Worm (Caenorhabditis elegans) whole organism, mixed stage, embryonic: ENCODE results near the gene R07B7.9.
A peak's percentile ranks its signal among the peaks of the same experiment; 100 is the strongest.

ENCODE experiments used
- M03D4.4 ChIP-seq: sonication (generic microtip); optimal IDR thresholded peaks from 2 replicates; lab custom pipeline; 2017; ENCODE audit warnings: mild to moderate bottlenecking, missing genetic modification characterization, missing compliant biosample characterization
- bed-3 ChIP-seq: fragments of 200-800 bp; sonication (Bioruptor generic); optimal IDR thresholded peaks from 3 replicates; lab custom pipeline; 2018; ENCODE audit warnings: mild to moderate bottlenecking, missing genetic modification characterization, moderate library complexity, missing compliant biosample characterization
- blmp-1 ChIP-seq: fragments of 150-350 bp; optimal IDR thresholded peaks from 2 replicates; lab custom pipeline; 2014; ENCODE audit warnings: missing biosample characterization, missing genetic modification characterization
- ceh-39 ChIP-seq: fragments of 150-350 bp; optimal IDR thresholded peaks from 2 replicates; lab custom pipeline; 2014; ENCODE audit warnings: missing biosample characterization, missing genetic modification characterization
- ceh-43 ChIP-seq: fragments of 200-800 bp; sonication (Bioruptor generic); optimal IDR thresholded peaks from 2 replicates; lab custom pipeline; 2018; ENCODE audit warnings: mild to moderate bottlenecking, missing genetic modification characterization, moderate library complexity, missing compliant biosample characterization
- ceh-83 ChIP-seq: fragments of 200-800 bp; sonication (Bioruptor generic); optimal IDR thresholded peaks from 2 replicates; lab custom pipeline; 2018; ENCODE audit warnings: mild to moderate bottlenecking, missing genetic modification characterization, missing compliant biosample characterization
- ces-1 ChIP-seq: fragments of 150-350 bp; optimal IDR thresholded peaks from 2 replicates; lab custom pipeline; 2014; ENCODE audit warnings: missing biosample characterization, missing genetic modification reagents, missing genetic modification characterization
- cnd-1 ChIP-seq: fragments of 200-800 bp; sonication (Bioruptor generic); optimal IDR thresholded peaks from 2 replicates; lab custom pipeline; 2018; ENCODE audit warnings: mild to moderate bottlenecking, missing genetic modification characterization, missing compliant biosample characterization
- drap-1 ChIP-seq: fragments of 200-800 bp; sonication (Bioruptor generic); optimal IDR thresholded peaks from 3 replicates; lab custom pipeline; 2018; ENCODE audit warnings: mild to moderate bottlenecking, missing genetic modification characterization, missing compliant biosample characterization
- elt-1 ChIP-seq: sonication (generic microtip); optimal IDR thresholded peaks from 2 replicates; lab custom pipeline; 2017; ENCODE audit warnings: missing genetic modification characterization, mild to moderate bottlenecking, missing compliant biosample characterization, antibody characterized with exemption, moderate library complexity, borderline replicate concordance; ENCODE audit not compliant: insufficient read depth
- elt-3 ChIP-seq: fragments of 150-350 bp; optimal IDR thresholded peaks from 2 replicates; lab custom pipeline; 2014; ENCODE audit warnings: missing biosample characterization, missing genetic modification characterization
- flh-1 ChIP-seq: fragments of 200-800 bp; sonication (Bioruptor generic); optimal IDR thresholded peaks from 2 replicates; lab custom pipeline; 2018; ENCODE audit warnings: mild to moderate bottlenecking, missing genetic modification characterization, moderate library complexity, missing compliant biosample characterization
- ham-2 ChIP-seq: fragments of 200-800 bp; sonication (Bioruptor generic); optimal IDR thresholded peaks from 2 replicates; lab custom pipeline; 2018; ENCODE audit warnings: mild to moderate bottlenecking, missing genetic modification characterization, missing compliant biosample characterization
- hlh-1 ChIP-seq: fragments of 150-350 bp; optimal IDR thresholded peaks from 2 replicates; lab custom pipeline; 2014; ENCODE audit warnings: missing biosample characterization, missing genetic modification reagents, missing genetic modification characterization
- lin-13 ChIP-seq: fragments of 150-350 bp; optimal IDR thresholded peaks from 2 replicates; lab custom pipeline; 2014; ENCODE audit warnings: missing biosample characterization, missing genetic modification characterization
- lin-32 ChIP-seq: fragments of 200-800 bp; sonication (Bioruptor generic); optimal IDR thresholded peaks from 2 replicates; lab custom pipeline; 2018; ENCODE audit warnings: mild to moderate bottlenecking, missing genetic modification characterization, missing compliant biosample characterization
- lsy-2 ChIP-seq: fragments of 150-350 bp; optimal IDR thresholded peaks from 2 replicates; lab custom pipeline; 2014; ENCODE audit warnings: missing biosample characterization, missing genetic modification characterization
- mab-5 ChIP-seq: fragments of 150-350 bp; optimal IDR thresholded peaks from 2 replicates; lab custom pipeline; 2014; ENCODE audit warnings: missing biosample characterization, missing genetic modification characterization
- mep-1 ChIP-seq: fragments of 150-350 bp; optimal IDR thresholded peaks from 2 replicates; lab custom pipeline; 2017; ENCODE audit warnings: missing biosample characterization, missing genetic modification reagents, missing genetic modification characterization, inconsistent platforms
- mls-2 ChIP-seq: sonication (generic microtip); optimal IDR thresholded peaks from 2 replicates; lab custom pipeline; 2016; ENCODE audit warnings: mild to moderate bottlenecking, missing genetic modification characterization, moderate library complexity, missing compliant biosample characterization
- nhr-12 ChIP-seq: fragments of 150-350 bp; optimal IDR thresholded peaks from 2 replicates; lab custom pipeline; 2014; ENCODE audit warnings: missing biosample characterization, missing genetic modification characterization
- nhr-2 ChIP-seq: fragments of 150-350 bp; optimal IDR thresholded peaks from 2 replicates; lab custom pipeline; 2014; ENCODE audit warnings: missing biosample characterization, missing genetic modification characterization
- nhr-237 ChIP-seq: fragments of 150-350 bp; optimal IDR thresholded peaks from 2 replicates; lab custom pipeline; 2014; ENCODE audit warnings: missing biosample characterization, missing genetic modification characterization
- nhr-28 ChIP-seq: fragments of 150-350 bp; optimal IDR thresholded peaks from 2 replicates; lab custom pipeline; 2014; ENCODE audit warnings: missing biosample characterization, missing genetic modification characterization
- nhr-76 ChIP-seq: sonication (generic microtip); optimal IDR thresholded peaks from 2 replicates; lab custom pipeline; 2017; ENCODE audit warnings: missing biosample characterization, missing genetic modification characterization
- pha-4 ChIP-seq: fragments of 150-350 bp; optimal IDR thresholded peaks from 2 replicates; lab custom pipeline; 2018; ENCODE audit warnings: missing biosample characterization, missing genetic modification reagents, missing genetic modification characterization
- sem-2 ChIP-seq: fragments of 200-800 bp; sonication (Bioruptor generic); optimal IDR thresholded peaks from 2 replicates; lab custom pipeline; 2018; ENCODE audit warnings: mild to moderate bottlenecking, missing genetic modification characterization, missing compliant biosample characterization
- snpc-4 ChIP-seq: fragments of 150-350 bp; optimal IDR thresholded peaks from 2 replicates; lab custom pipeline; 2014; ENCODE audit warnings: missing biosample characterization, missing genetic modification characterization
- sptf-1 ChIP-seq: sonication (generic microtip); optimal IDR thresholded peaks from 2 replicates; lab custom pipeline; 2017; ENCODE audit warnings: mild to moderate bottlenecking, missing genetic modification characterization, moderate library complexity, missing compliant biosample characterization
- tbx-8 ChIP-seq: fragments of 200-800 bp; sonication (Bioruptor generic); optimal IDR thresholded peaks from 2 replicates; lab custom pipeline; 2018; ENCODE audit warnings: mild to moderate bottlenecking, missing genetic modification characterization, moderate library complexity, missing compliant biosample characterization
- unc-120 ChIP-seq: sonication (generic microtip); optimal IDR thresholded peaks from 2 replicates; lab custom pipeline; 2017; ENCODE audit warnings: missing genetic modification characterization, missing compliant biosample characterization; ENCODE audit not compliant: poor library complexity, severe bottlenecking
- unc-39 ChIP-seq: fragments of 150-350 bp; optimal IDR thresholded peaks from 2 replicates; lab custom pipeline; 2014; ENCODE audit warnings: missing biosample characterization, missing genetic modification characterization
- unc-62 ChIP-seq: fragments of 150-350 bp; optimal IDR thresholded peaks from 2 replicates; lab custom pipeline; 2014; ENCODE audit warnings: missing biosample characterization, missing genetic modification reagents, missing genetic modification characterization
- zip-8 ChIP-seq: fragments of 150-350 bp; optimal IDR thresholded peaks from 2 replicates; lab custom pipeline; 2014; ENCODE audit warnings: missing biosample characterization, missing genetic modification characterization
- ztf-11 ChIP-seq: fragments of 150-350 bp; optimal IDR thresholded peaks from 2 replicates; lab custom pipeline; 2014; ENCODE audit warnings: missing biosample characterization, missing genetic modification characterization

The R07B7.9 gene

DNA sequence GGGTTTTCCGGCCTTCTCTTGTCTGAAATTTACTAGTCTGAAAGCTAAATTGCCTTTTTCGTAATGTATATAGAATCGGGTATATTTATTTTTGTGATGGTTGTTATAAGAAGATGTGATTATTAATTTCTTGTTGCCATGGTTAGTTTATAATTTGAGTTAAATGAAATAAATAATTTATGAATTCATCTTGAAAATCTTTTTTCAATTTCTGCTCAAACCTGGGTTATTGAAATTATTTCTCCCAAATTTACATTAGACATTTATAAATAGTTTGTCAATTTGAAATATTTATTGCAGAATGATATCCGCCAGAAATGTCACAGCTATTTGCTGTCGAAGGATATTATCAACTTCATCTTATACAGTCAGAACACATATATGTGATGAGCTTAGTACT lies 31.7 kb downstream of the R07B7.9 start, which contains the start of gene dars-2:
Gene dars-2 (plus strand): TSS at position 301 of the 400 bp plus-strand sequence.
- TF ChIP-seq pha-4 (tag; lab: Kevin White, UChicago) (no peak), ham-2 (no peak), flh-1 (GFP tag; lab: Kevin White, UChicago) (no peak), nhr-237 (tag; lab: Kevin White, UChicago) (no peak), blmp-1 (no peak), ceh-39 (no peak)

DNA sequence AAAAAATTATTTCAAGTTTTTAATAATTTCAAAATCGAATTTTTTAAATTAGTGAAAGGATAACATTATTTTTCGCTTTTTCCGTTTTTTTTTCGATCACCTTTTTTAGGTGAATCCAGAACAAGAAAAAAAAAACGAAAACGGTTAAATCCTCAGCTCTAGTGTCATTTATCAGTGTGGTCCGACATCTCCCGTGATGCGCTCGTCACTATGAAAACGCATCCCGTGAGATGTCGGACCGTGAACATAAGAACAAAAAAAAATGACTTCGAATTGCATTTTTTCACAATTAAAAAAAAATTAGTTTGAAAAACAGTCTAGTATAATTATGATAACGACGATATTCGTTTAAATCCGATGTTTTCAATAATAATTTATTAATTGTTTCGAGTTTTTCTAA lies 32.4 kb downstream of the R07B7.9 start:
- no peak for TF ChIP-seq sem-2 (GFP tag; lab: Kevin White, UChicago)
- TF ChIP-seq unc-39 = no peak
- no peak for TF ChIP-seq ztf-11 (tag; lab: Kevin White, UChicago)
- no peak for TF ChIP-seq cnd-1
- no peak for TF ChIP-seq drap-1
- TF ChIP-seq ceh-43 (GFP tag; lab: Kevin White, UChicago) = no peak

- no peak for TF ChIP-seq flh-1 (GFP tag; lab: Kevin White, UChicago)
- no peak for TF ChIP-seq nhr-237 (tag; lab: Kevin White, UChicago)
- no peak for TF ChIP-seq lin-32
- TF ChIP-seq ztf-11 (tag; lab: Kevin White, UChicago) = no peak
- no peak for TF ChIP-seq hlh-1 (tag; lab: Kevin White, UChicago)
- no peak for TF ChIP-seq sem-2 (GFP tag; lab: Kevin White, UChicago)
- TF ChIP-seq nhr-12 (tag; lab: Kevin White, UChicago) = no peak
- TF ChIP-seq ceh-39 = no peak
- TF ChIP-seq nhr-2 = no peak
- no peak for TF ChIP-seq unc-120 (tag; lab: Kevin White, UChicago)
- TF ChIP-seq ham-2 = no peak
- TF ChIP-seq elt-1 (tag; lab: Kevin White, UChicago) = no peak
- TF ChIP-seq zip-8 = no peak
- no peak for TF ChIP-seq mab-5 (tag; lab: Kevin White, UChicago)
- TF ChIP-seq lin-13 = no peak
- no peak for TF ChIP-seq ces-1
- TF ChIP-seq blmp-1 = no peak
- TF ChIP-seq mep-1 = no peak
- TF ChIP-seq tbx-8 (GFP tag; lab: Kevin White, UChicago) = no peak
- TF ChIP-seq, all 35 proteins: peak for 0
These were observed 35.0 kb downstream of the R07B7.9 start, which contains the start of gene F10C2.5 for ce11 chrV:12045132-12045531. TSS of gene F10C2.5 (plus strand) at chrV:12045432.

DNA sequence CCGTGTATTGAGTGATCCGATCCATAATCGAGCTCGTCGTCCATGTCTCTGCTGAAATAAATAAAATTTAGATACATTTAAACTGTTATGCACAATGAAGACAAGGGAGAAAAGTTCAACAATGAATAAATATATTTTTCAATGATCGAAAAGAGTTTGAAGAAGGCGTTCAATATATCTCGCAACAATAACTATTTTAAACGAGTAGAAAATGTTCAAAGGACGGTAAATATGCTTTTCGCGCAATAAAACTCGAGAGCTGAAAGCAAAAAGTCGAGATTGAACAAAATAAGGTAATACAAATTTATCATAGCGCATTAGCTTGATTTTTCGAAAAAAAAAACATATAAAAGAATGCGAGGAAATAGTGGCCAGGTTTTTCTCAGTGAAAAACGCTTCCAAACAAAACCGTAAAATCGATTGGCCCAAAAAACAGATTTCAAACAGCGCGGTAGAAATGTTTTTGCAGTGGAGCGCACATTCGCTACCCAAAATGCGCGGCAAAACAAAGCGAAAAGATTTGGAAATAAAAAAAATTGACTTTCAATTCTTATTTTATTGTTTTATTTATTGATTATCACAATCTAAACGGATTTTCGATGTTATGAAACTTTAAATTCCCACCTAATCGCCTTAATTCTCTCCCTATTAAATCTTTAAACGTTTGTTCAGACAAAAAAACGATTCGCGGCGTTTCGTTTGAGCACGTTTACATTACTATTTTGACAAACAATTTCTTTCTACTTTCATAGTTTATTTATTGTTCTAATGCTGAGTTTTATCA lies 39.2 kb downstream of the R07B7.9 start, which contains the start of the genes kup-1 and F10C2.4:
Gene kup-1 (minus strand): TSS at position 51 of the 784 bp plus-strand sequence.
Gene F10C2.4 (plus strand): TSS at position 734 of the 784 bp plus-strand sequence.
- no peak for TF ChIP-seq pha-4 (tag; lab: Kevin White, UChicago)
- TF ChIP-seq ham-2 = no peak
- TF ChIP-seq zip-8 = no peak
- no peak for TF ChIP-seq drap-1
- TF ChIP-seq hlh-1 (tag; lab: Kevin White, UChicago) = no peak
- TF ChIP-seq unc-120 (tag; lab: Kevin White, UChicago) = no peak
- peak; percentile 5 for TF ChIP-seq nhr-237 (tag; lab: Kevin White, UChicago)
- no peak for TF ChIP-seq tbx-8 (GFP tag; lab: Kevin White, UChicago)
- TF ChIP-seq ceh-43 (GFP tag; lab: Kevin White, UChicago) = no peak
- TF ChIP-seq blmp-1 = no peak
- TF ChIP-seq cnd-1 = no peak
- TF ChIP-seq nhr-28 (tag; lab: Kevin White, UChicago) = no peak
- no peak for TF ChIP-seq nhr-12 (tag; lab: Kevin White, UChicago)
- TF ChIP-seq lin-32 = no peak
- peak; percentile 61 for TF ChIP-seq ceh-39
- no peak for TF ChIP-seq lin-13
- no peak for TF ChIP-seq ztf-11 (tag; lab: Kevin White, UChicago)
- TF ChIP-seq elt-3 = no peak
- no peak for TF ChIP-seq nhr-76 (tag; lab: Kevin White, UChicago)
- TF ChIP-seq mls-2 = no peak
- TF ChIP-seq ceh-83 (GFP tag; lab: Kevin White, UChicago) = no peak
- TF ChIP-seq sptf-1 (tag; lab: Kevin White, UChicago) = no peak
- TF ChIP-seq elt-1 (tag; lab: Kevin White, UChicago) = no peak
- TF ChIP-seq bed-3 = no peak
- TF ChIP-seq snpc-4 = no peak
- no peak for TF ChIP-seq M03D4.4
- TF ChIP-seq mab-5 (tag; lab: Kevin White, UChicago) = no peak
- no peak for TF ChIP-seq ces-1
- TF ChIP-seq mep-1 = peak; percentile 53
- no peak for TF ChIP-seq sem-2 (GFP tag; lab: Kevin White, UChicago)
- no peak for TF ChIP-seq unc-39
- TF ChIP-seq flh-1 (GFP tag; lab: Kevin White, UChicago) = no peak
- no peak for TF ChIP-seq unc-62 (GFP tag; lab: Kevin White, UChicago)
- peak; percentile 13 for TF ChIP-seq nhr-2
- peak; percentile 39 for TF ChIP-seq lsy-2 (tag; lab: Kevin White, UChicago)
